Fruit fly (Drosophila melanogaster) whole organism, adult: Measurements from ENCODE around the gene CG8128.

Experiments
- CG11617 ChIP-seq: fragments of 200-800 bp; sonication (Bioruptor generic); optimal IDR thresholded peaks from 2 replicates; lab custom pipeline; 2017; ENCODE audit warnings: mild to moderate bottlenecking, missing biosample characterization, missing genetic modification reagents, missing genetic modification characterization
- CG12768 ChIP-seq: fragments of 200-800 bp; sonication (Bioruptor generic); optimal IDR thresholded peaks from 2 replicates; lab custom pipeline; 2017; ENCODE audit warnings: missing biosample characterization, missing genetic modification characterization, mild to moderate bottlenecking, moderate library complexity, missing genetic modification reagents
- CG14711 ChIP-seq: fragments of 200-800 bp; sonication (Bioruptor generic); optimal IDR thresholded peaks from 2 replicates; lab custom pipeline; 2018; ENCODE audit warnings: missing biosample characterization, mild to moderate bottlenecking, missing genetic modification characterization, moderate library complexity
- CG1620 ChIP-seq: fragments of 200-800 bp; sonication (Bioruptor generic); optimal IDR thresholded peaks from 2 replicates; lab custom pipeline; 2016; ENCODE audit warnings: missing biosample characterization, missing genetic modification characterization
- CG33017 ChIP-seq: fragments of 200-800 bp; sonication (Bioruptor generic); optimal IDR thresholded peaks from 2 replicates; lab custom pipeline; 2018; ENCODE audit warnings: missing biosample characterization, mild to moderate bottlenecking, missing genetic modification characterization, moderate library complexity
- CG5204 ChIP-seq: fragments of 200-800 bp; sonication (Bioruptor generic); optimal IDR thresholded peaks from 2 replicates; lab custom pipeline; 2016; ENCODE audit warnings: missing biosample characterization, missing genetic modification characterization
- CG7045 ChIP-seq: fragments of 200-800 bp; sonication (Bioruptor generic); optimal IDR thresholded peaks from 2 replicates; lab custom pipeline; 2017; ENCODE audit warnings: missing biosample characterization, mild to moderate bottlenecking, missing genetic modification characterization
- CG7101 ChIP-seq: fragments of 200-800 bp; sonication (Bioruptor generic); optimal IDR thresholded peaks from 2 replicates; lab custom pipeline; 2018; ENCODE audit warnings: missing biosample characterization, mild to moderate bottlenecking, missing genetic modification characterization, moderate library complexity
- Clk ChIP-seq: fragments of 200-800 bp; sonication (Bioruptor generic); optimal IDR thresholded peaks from 2 replicates; lab custom pipeline; 2017; ENCODE audit warnings: missing biosample characterization, missing genetic modification characterization
- Crg-1 ChIP-seq: fragments of 200-800 bp; sonication (Bioruptor generic); optimal IDR thresholded peaks from 2 replicates; lab custom pipeline; 2016; ENCODE audit warnings: missing biosample characterization, missing genetic modification characterization
- Hr96 ChIP-seq: fragments of 200-800 bp; sonication (Bioruptor generic); optimal IDR thresholded peaks from 2 replicates; lab custom pipeline; 2016; ENCODE audit warnings: missing biosample characterization, missing genetic modification characterization
- Mnt ChIP-seq: fragments of 200-800 bp; sonication (Bioruptor generic); optimal IDR thresholded peaks from 2 replicates; lab custom pipeline; 2016; ENCODE audit warnings: missing biosample characterization, mild to moderate bottlenecking, missing genetic modification characterization
- bab1 ChIP-seq: fragments of 200-800 bp; sonication (Bioruptor generic); optimal IDR thresholded peaks from 3 replicates; lab custom pipeline; 2019; ENCODE audit warnings: missing biosample characterization, mild to moderate bottlenecking, missing genetic modification characterization, moderate library complexity
- cic ChIP-seq: fragments of 200-800 bp; sonication (Bioruptor generic); optimal IDR thresholded peaks from 2 replicates; lab custom pipeline; 2017; ENCODE audit warnings: missing biosample characterization, mild to moderate bottlenecking, missing genetic modification characterization, moderate library complexity
- cnc ChIP-seq, 2 experiments: fragments of >200 bp; optimal IDR thresholded peaks; 2 replicates each; lab custom pipeline; 2017
- kay ChIP-seq: fragments of 200-800 bp; sonication (Bioruptor generic); peaks from one replicate; lab custom pipeline; 2016; ENCODE audit warnings: missing biosample characterization, missing genetic modification characterization, borderline replicate concordance
- ovo ChIP-seq: fragments of 200-800 bp; sonication (Bioruptor generic); optimal IDR thresholded peaks from 2 replicates; lab custom pipeline; 2016; ENCODE audit warnings: missing biosample characterization, missing genetic modification characterization
- pad ChIP-seq: fragments of 200-800 bp; sonication (Bioruptor generic); optimal IDR thresholded peaks from 3 replicates; lab custom pipeline; 2017; ENCODE audit warnings: missing biosample characterization, missing genetic modification characterization, mild to moderate bottlenecking, moderate library complexity, missing genetic modification reagents
- tj ChIP-seq: fragments of 200-800 bp; sonication (Bioruptor generic); optimal IDR thresholded peaks from 3 replicates; lab custom pipeline; 2017; ENCODE audit warnings: missing biosample characterization, mild to moderate bottlenecking, missing genetic modification characterization, moderate library complexity
- toe ChIP-seq: fragments of 200-800 bp; sonication (Bioruptor generic); optimal IDR thresholded peaks from 2 replicates; lab custom pipeline; 2016; ENCODE audit warnings: missing biosample characterization, missing genetic modification characterization

CG8128 gene

DNA sequence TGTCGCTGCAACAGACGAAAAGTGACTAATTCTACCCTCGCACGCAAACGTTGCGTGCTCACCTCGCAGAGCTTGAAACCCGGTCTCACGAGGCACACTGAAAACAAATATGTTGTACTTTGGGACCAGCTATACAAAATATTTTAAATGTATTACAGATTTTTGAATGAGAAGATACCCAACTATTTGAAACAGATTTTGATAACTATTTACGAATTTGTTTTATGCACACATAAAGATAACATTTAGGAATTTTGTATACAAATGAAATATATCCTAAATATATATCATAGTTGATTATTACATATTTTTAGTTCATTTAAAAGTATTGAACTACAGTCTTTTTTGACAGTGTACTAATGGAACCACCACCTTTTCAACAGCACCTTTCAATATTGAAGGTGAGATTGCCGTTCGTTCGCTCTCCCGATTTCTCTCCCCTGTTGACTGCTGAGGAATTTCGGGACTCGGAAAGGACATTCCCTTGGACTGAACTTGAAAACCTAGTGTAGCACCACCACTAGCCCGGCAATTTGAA is 26.2 kb upstream of the CG8128 start, which contains the start of gene CG15646:
Gene CG15646, minus strand, starts transcription at position 4 of the 538 bp plus-strand sequence.
- TF ChIP-seq CG7045 (GFP tag; lab: Kevin White, UChicago) = no peak
- TF ChIP-seq CG5204 (GFP tag; lab: Kevin White, UChicago) = no peak
- TF ChIP-seq kay = no peak
- TF ChIP-seq toe (GFP tag; lab: Kevin White, UChicago) = no peak
- no peak for TF ChIP-seq CG11617 (GFP tag; lab: Kevin White, UChicago)
- TF ChIP-seq CG14711 (tag; lab: Kevin White, UChicago) = no peak
- no peak for TF ChIP-seq ovo (GFP tag; lab: Kevin White, UChicago)
- no peak for TF ChIP-seq CG33017 (tag; lab: Kevin White, UChicago)
- no peak for TF ChIP-seq Crg-1 (GFP tag; lab: Kevin White, UChicago)
- TF ChIP-seq cic (GFP tag; lab: Kevin White, UChicago) = no peak
- no peak for TF ChIP-seq CG7101 (tag; lab: Kevin White, UChicago)
- no peak for TF ChIP-seq Clk (GFP tag; lab: Kevin White, UChicago)
- TF ChIP-seq pad (GFP tag; lab: Kevin White, UChicago) = no peak
- no peak for TF ChIP-seq tj (GFP tag; lab: Kevin White, UChicago)
- no peak for TF ChIP-seq bab1 (GFP tag; lab: Kevin White, UChicago)
- no peak for TF ChIP-seq Hr96 (GFP tag; lab: Kevin White, UChicago)
- TF ChIP-seq cnc (optimal IDR thresholded peaks at IDR 0.05; lab: Kevin White, UChicago) = no peak
- TF ChIP-seq CG1620 (GFP tag; lab: Kevin White, UChicago) = no peak
- TF ChIP-seq CG12768 (GFP tag; lab: Kevin White, UChicago) = no peak
- TF ChIP-seq Mnt (GFP tag; lab: Kevin White, UChicago) = no peak

DNA sequence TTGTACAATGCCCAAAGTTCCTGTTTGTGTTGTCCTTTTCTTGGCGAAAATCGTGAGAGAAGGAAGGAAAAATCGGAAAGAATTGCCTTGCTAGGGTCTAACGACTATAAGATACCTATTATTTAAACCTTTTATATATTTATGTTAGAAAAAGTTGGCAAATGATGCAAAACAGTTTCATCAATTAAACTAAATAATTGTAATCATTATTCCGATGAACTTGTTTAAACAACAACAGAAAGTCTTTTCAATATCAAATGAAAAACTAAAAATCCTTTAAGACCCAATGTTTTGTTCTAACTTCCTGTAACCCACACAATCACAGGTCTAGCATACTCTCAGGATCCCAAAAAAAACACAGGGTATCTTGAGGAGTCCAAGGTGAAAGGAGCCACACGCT is 23.0 kb upstream of the CG8128 start:
- TF ChIP-seq CG12768 (GFP tag; lab: Kevin White, UChicago) (no peak), kay (no peak), tj (GFP tag; lab: Kevin White, UChicago) (no peak), cic (GFP tag; lab: Kevin White, UChicago) (no peak), CG11617 (GFP tag; lab: Kevin White, UChicago) (no peak), cnc (optimal IDR thresholded peaks at IDR 0.05; lab: Kevin White, UChicago) (no peak), Clk (GFP tag; lab: Kevin White, UChicago) (no peak), toe (GFP tag; lab: Kevin White, UChicago) (no peak), CG7101 (tag; lab: Kevin White, UChicago) (no peak), pad (GFP tag; lab: Kevin White, UChicago) (no peak), bab1 (GFP tag; lab: Kevin White, UChicago) (no peak), CG7045 (GFP tag; lab: Kevin White, UChicago) (no peak), CG1620 (GFP tag; lab: Kevin White, UChicago) (no peak)

DNA sequence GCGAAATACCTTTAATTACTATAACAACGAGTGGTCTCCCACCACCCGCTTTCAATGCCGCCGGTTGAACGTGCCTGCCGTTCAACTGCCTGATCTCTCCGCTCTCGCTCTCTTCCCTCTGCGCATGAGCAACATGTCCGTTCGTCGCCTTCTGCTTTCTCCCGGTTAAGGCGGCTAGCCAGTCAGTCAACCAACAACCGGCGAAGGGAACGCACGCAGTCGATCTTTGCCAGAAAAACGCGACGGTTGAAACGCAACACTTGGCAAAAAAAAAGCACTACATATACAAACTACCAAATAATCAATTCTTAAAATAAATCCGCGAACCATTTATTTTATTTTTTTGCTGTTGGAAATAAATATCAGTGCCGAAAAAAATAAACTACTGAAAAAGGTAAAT is 22.0 kb upstream of the CG8128 start, which contains the start of gene CG12708:
Gene CG12708, plus strand, starts transcription at position 183 of the 400 bp plus-strand sequence.
- TF ChIP-seq toe (GFP tag; lab: Kevin White, UChicago) (no peak), CG1620 (GFP tag; lab: Kevin White, UChicago) (no peak), ovo (GFP tag; lab: Kevin White, UChicago) (no peak), kay (no peak), tj (GFP tag; lab: Kevin White, UChicago) (no peak), CG5204 (GFP tag; lab: Kevin White, UChicago) (no peak), cnc (optimal IDR thresholded peaks at IDR 0.05; lab: Kevin White, UChicago) (no peak), cic (GFP tag; lab: Kevin White, UChicago) (no peak), CG7045 (GFP tag; lab: Kevin White, UChicago) (no peak), Crg-1 (GFP tag; lab: Kevin White, UChicago) (no peak), CG14711 (tag; lab: Kevin White, UChicago) (no peak), CG33017 (tag; lab: Kevin White, UChicago) (no peak), Hr96 (GFP tag; lab: Kevin White, UChicago) (no peak), pad (GFP tag; lab: Kevin White, UChicago) (no peak), Mnt (GFP tag; lab: Kevin White, UChicago) (no peak), CG7101 (tag; lab: Kevin White, UChicago) (no peak)

DNA sequence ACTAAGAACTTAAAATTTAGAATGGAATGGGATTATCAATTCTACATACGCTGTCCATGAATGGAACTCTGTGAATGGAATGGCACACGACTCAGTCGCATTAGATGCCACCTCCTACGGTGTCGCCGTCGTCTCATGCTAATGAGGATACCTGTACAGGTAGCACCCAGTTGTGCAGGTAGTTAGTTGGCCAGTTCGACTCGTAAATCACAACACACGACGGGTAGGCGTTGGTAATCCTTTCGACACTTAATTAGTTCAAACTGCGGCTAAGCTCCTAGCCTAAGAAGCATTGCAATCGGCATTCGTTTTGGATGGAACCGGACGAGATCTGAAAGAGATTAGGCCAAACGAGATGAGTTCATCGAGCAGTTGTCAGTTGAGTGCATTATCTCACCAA is 12.9 kb upstream of the CG8128 start:
- TF ChIP-seq Hr96 (GFP tag; lab: Kevin White, UChicago) (no peak), CG11617 (GFP tag; lab: Kevin White, UChicago) (no peak), toe (GFP tag; lab: Kevin White, UChicago) (no peak), CG14711 (tag; lab: Kevin White, UChicago) (no peak), CG7101 (tag; lab: Kevin White, UChicago) (no peak), kay (no peak), tj (GFP tag; lab: Kevin White, UChicago) (no peak), CG12768 (GFP tag; lab: Kevin White, UChicago) (no peak), cnc (optimal IDR thresholded peaks at IDR 0.05; lab: Kevin White, UChicago) (no peak), pad (GFP tag; lab: Kevin White, UChicago) (no peak), CG7045 (GFP tag; lab: Kevin White, UChicago) (no peak), Clk (GFP tag; lab: Kevin White, UChicago) (no peak)

DNA sequence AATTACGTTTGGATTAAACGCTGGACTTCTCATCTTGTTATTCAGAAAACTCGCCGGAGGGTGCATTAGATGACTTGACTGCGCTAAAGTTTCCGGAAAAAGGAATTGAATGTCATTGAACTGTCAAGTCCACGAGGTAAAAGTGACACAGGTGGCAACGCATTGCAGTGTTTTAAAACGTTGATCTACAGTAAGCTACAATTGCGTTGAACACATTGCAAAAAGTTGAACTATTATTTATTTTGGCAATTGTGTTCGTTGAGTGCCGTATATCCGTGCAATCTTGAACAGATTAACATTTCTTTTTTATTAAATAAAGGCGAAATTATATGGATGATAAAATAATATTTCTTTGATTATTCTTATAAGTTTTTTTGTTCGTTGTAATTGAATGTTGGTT is 8.5 kb upstream of the CG8128 start, which contains the start of gene CG15599:
Gene CG15599, minus strand, starts transcription at position 101 of the 400 bp plus-strand sequence.
- TF ChIP-seq kay (no peak), Mnt (GFP tag; lab: Kevin White, UChicago) (no peak), CG1620 (GFP tag; lab: Kevin White, UChicago) (no peak), toe (GFP tag; lab: Kevin White, UChicago) (no peak), bab1 (GFP tag; lab: Kevin White, UChicago) (no peak), CG7045 (GFP tag; lab: Kevin White, UChicago) (no peak), tj (GFP tag; lab: Kevin White, UChicago) (no peak), CG12768 (GFP tag; lab: Kevin White, UChicago) (no peak), CG7101 (tag; lab: Kevin White, UChicago) (no peak), Hr96 (GFP tag; lab: Kevin White, UChicago) (no peak), CG33017 (tag; lab: Kevin White, UChicago) (no peak), ovo (GFP tag; lab: Kevin White, UChicago) (no peak), pad (GFP tag; lab: Kevin White, UChicago) (no peak), Crg-1 (GFP tag; lab: Kevin White, UChicago) (no peak), Clk (GFP tag; lab: Kevin White, UChicago) (no peak), cic (GFP tag; lab: Kevin White, UChicago) (no peak), CG5204 (GFP tag; lab: Kevin White, UChicago) (no peak), cnc (optimal IDR thresholded peaks at IDR 0.05; lab: Kevin White, UChicago) (no peak)
